Fruit fly (Drosophila melanogaster): ENCODE data around the gene CG32112.

Gene CG32112

DNA sequence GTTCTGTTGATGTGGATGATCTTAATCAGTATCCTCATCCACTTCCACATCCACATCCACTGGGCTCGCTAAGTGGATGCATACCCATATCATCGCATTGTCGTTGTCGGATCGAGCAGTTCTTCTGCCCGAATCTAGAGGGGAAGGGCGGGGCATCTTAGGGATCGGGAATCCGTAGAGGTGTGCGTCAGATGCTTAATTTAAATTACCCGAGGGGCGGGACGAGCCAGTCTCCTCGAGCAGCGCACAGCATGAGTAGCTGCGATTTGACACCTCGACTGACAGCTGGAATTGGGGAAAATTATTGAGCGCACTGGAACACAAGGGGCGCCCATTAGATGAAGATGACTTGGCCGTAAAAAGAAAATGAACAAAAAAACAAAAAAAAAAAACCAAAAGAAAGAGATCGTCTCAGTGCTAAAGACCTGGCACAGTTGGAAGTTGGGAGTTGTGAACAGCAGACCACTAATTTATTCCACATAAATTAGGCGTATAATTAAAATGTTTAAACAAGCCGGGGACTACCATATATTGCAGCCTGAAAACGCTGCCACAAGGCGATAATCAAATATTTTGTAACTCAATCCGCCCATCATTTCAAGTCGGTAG, 26.8 kb upstream of the CG32112 start (continued):
- TF ChIP-seq Fer3 (tag; optimal IDR thresholded peaks at IDR 0.05): no peak
- TF ChIP-seq cwo (GFP tag; optimal IDR thresholded peaks at IDR 0.05): no peak
- TF ChIP-seq CG2199 (GFP tag; IDR thresholded peaks at IDR 0.05): peak; percentile 88
- TF ChIP-seq CG43689 (GFP tag; IDR thresholded peaks at IDR 0.05): no peak
- TF ChIP-seq Vsx1 (GFP tag; optimal IDR thresholded peaks at IDR 0.05): no peak
- peak; percentile 26 for TF ChIP-seq sd (tag; optimal IDR thresholded peaks at IDR 0.05)
- TF ChIP-seq NFAT (GFP tag; IDR thresholded peaks at IDR 0.05): no peak
- TF ChIP-seq kni (GFP tag; optimal IDR thresholded peaks at IDR 0.05): peak; percentile 85
- no peak for TF ChIP-seq nau (GFP tag; optimal IDR thresholded peaks at IDR 0.05)
- no peak for TF ChIP-seq ftz-f1 (GFP tag; optimal IDR thresholded peaks at IDR 0.05)
- TF ChIP-seq CG9609 (GFP tag; optimal IDR thresholded peaks at IDR 0.05): no peak
- peak; percentile 5 for TF ChIP-seq twi (tag; optimal IDR thresholded peaks at IDR 0.05)
- TF ChIP-seq D19B (GFP tag; optimal IDR thresholded peaks at IDR 0.05): no peak
- peak; percentile 45 for TF ChIP-seq odd (GFP tag; optimal IDR thresholded peaks at IDR 0.05)
- TF ChIP-seq PHDP (tag; optimal IDR thresholded peaks at IDR 0.05): no peak
- TF ChIP-seq Tbp (GFP tag; optimal IDR thresholded peaks at IDR 0.05): no peak
- TF ChIP-seq tna (GFP tag; IDR thresholded peaks at IDR 0.05; ENCODE audit: partially characterized antibody): no peak
- TF ChIP-seq CG11695 (GFP tag; IDR thresholded peaks at IDR 0.05): no peak
- no peak for TF ChIP-seq Lpt (GFP tag; optimal IDR thresholded peaks at IDR 0.05)
- TF ChIP-seq mld (GFP tag; IDR thresholded peaks at IDR 0.05; ENCODE audit: partially characterized antibody): no peak
- peak; percentile 17; the same call in 1 of the 2 replicates for TF ChIP-seq bbx (GFP tag; IDR thresholded peaks at IDR 0.05; ENCODE audit: partially characterized antibody)
- no peak for TF ChIP-seq bcd (GFP tag; optimal IDR thresholded peaks at IDR 0.05)
- peak; percentile 85 for TF ChIP-seq CG7745 (tag; optimal IDR thresholded peaks at IDR 0.05)
- TF ChIP-seq dpn (GFP tag; optimal IDR thresholded peaks at IDR 0.05): no peak
- TF ChIP-seq ap (GFP tag; IDR thresholded peaks at IDR 0.05): no peak
- no peak for TF ChIP-seq C15 (GFP tag; IDR thresholded peaks at IDR 0.05)
- no peak for TF ChIP-seq Antp (GFP tag; optimal IDR thresholded peaks at IDR 0.05)
- peak; percentile 39; the same call in 1 of the 3 replicates for TF ChIP-seq z (GFP tag; IDR thresholded peaks at IDR 0.05)
- no peak for TF ChIP-seq CoRest (tag; optimal IDR thresholded peaks at IDR 0.05)
- TF ChIP-seq Abd-B (GFP tag; optimal IDR thresholded peaks at IDR 0.05): no peak
- no peak for TF ChIP-seq Blimp-1 (GFP tag; optimal IDR thresholded peaks at IDR 0.05)
- TF ChIP-seq sens (GFP tag): peak; percentile 63
- TF ChIP-seq Deaf1 (tag; optimal IDR thresholded peaks at IDR 0.05): peak; percentile 29

DNA sequence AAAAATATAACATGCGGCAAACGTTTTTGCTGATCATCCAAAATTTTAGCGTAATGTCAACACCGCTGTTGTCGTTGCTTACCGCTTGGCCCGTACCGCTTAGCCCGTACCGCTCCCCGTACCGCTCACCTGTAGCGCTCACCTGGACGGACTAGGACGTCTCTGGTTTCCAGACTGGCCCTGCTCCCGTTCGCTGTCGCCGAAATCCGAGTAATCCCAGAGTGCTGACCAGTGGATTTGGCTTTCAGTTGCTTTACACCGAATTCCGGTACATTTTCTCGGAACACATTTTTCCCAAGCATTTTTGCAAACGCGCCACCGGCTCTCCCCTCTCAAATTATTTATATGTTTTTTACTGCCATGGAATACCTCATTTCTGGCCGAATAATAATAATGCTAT, 24.9 kb upstream of the CG32112 start:
- TF ChIP-seq lov (optimal IDR thresholded peaks at IDR 0.05) (no peak), lov (GFP tag; IDR thresholded peaks at IDR 0.05) (0 out of 3 replicates have a peak, but pooled peaks have one; percentile 27), Dip3 (GFP tag; optimal IDR thresholded peaks at IDR 0.05) (no peak), lilli (GFP tag; optimal IDR thresholded peaks at IDR 0.05) (no peak)

DNA sequence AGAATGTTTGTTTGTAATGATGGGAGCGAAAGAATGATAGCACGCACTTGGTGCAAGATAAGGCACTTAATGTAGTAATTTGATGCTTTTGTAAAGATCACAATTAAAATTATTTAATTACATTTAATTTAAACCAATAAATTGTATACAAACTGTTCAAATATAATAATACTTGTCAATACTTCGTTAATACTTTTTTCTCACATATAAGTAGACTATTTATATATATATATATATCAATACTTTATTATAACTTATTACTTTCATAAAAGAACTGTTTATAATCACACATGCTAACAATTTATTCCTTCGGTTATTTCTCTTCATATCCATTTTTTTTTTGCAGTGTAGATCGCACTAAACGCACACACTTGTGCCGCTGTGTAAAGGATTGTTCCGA, 23.9 kb upstream of the CG32112 start:
- TF ChIP-seq vvl (GFP tag; IDR thresholded peaks at IDR 0.05): no peak
- peak; percentile 47 for TF ChIP-seq CG12391 (tag; optimal IDR thresholded peaks at IDR 0.05)
- TF ChIP-seq h (optimal IDR thresholded peaks at IDR 0.05): no peak
- TF ChIP-seq Dip3 (GFP tag; optimal IDR thresholded peaks at IDR 0.05): no peak
- peak; percentile 2 for TF ChIP-seq CG15601 (tag; optimal IDR thresholded peaks at IDR 0.05)
- no peak for TF ChIP-seq CG12219 (GFP tag; optimal IDR thresholded peaks at IDR 0.05)
- peak; percentile 33 for TF ChIP-seq nmo (GFP tag; optimal IDR thresholded peaks at IDR 0.05)
- TF ChIP-seq CG12104 (GFP tag; optimal IDR thresholded peaks at IDR 0.05): no peak
- TF ChIP-seq CG2712 (tag; optimal IDR thresholded peaks at IDR 0.05): peak; percentile 47
- TF ChIP-seq CG8924 (tag; optimal IDR thresholded peaks at IDR 0.05): peak; percentile 38
- TF ChIP-seq row (GFP tag; IDR thresholded peaks at IDR 0.05): no peak
- TF ChIP-seq NK7.1 (GFP tag; optimal IDR thresholded peaks at IDR 0.05): no peak
- TF ChIP-seq CG5180 (GFP tag; optimal IDR thresholded peaks at IDR 0.05): no peak
- peak; percentile 20 for TF ChIP-seq HHEX (GFP tag; optimal IDR thresholded peaks at IDR 0.05)
